Worm (Caenorhabditis elegans) whole organism, midembryonic: Measurements from ENCODE around the gene F01G10.10.

Source experiments
- klf-2 ChIP-seq: fragments of 200-800 bp; sonication (Bioruptor generic); conservative IDR thresholded peaks from 2 replicates; pipeline ENCODE4 v1.3.6; 2022; ENCODE audit warnings: missing genetic modification reagents, missing genetic modification characterization, missing compliant biosample characterization
- ztf-23 ChIP-seq: fragments of 200-800 bp; sonication (Bioruptor generic); IDR thresholded peaks from 2 replicates; pipeline ENCODE4 v1.3.6; 2022; ENCODE audit warnings: missing genetic modification reagents, missing genetic modification characterization, missing compliant biosample characterization

ce11 chrIV:10216078-10216477 lies 29.9 kb upstream of the F01G10.10 start, which contains the start of gene col-124:
- no peak for TF ChIP-seq klf-2 (GFP tag; lab: Robert Waterston, UW)
- no peak for TF ChIP-seq ztf-23
